Worm (Caenorhabditis elegans) whole organism, midembryonic: ENCODE results near the gene egl-20.

Experiments
- T22C8.4 ChIP-seq: fragments of 200-800 bp; sonication (Bioruptor generic); IDR thresholded peaks from 2 replicates; pipeline ENCODE4 v1.3.6; 2022; ENCODE audit warnings: missing genetic modification characterization, missing compliant biosample characterization
- cog-1 ChIP-seq: sonication (generic microtip); optimal IDR thresholded peaks from 2 replicates; lab custom pipeline; 2016; ENCODE audit warnings: missing genetic modification characterization, missing compliant biosample characterization
- flt-1 ChIP-seq: fragments of 200-800 bp; sonication (Bioruptor generic); IDR thresholded peaks from 2 replicates; pipeline ENCODE4 v1.3.6; 2022; ENCODE audit warnings: missing genetic modification characterization, missing compliant biosample characterization
- klf-2 ChIP-seq: fragments of 200-800 bp; sonication (Bioruptor generic); conservative IDR thresholded peaks from 2 replicates; pipeline ENCODE4 v1.3.6; 2022; ENCODE audit warnings: missing genetic modification reagents, missing genetic modification characterization, missing compliant biosample characterization
- med-1 ChIP-seq: sonication (generic microtip); optimal IDR thresholded peaks from 2 replicates; lab custom pipeline; 2017; ENCODE audit warnings: missing genetic modification characterization, mild to moderate bottlenecking, missing compliant biosample characterization, antibody characterized with exemption, missing genetic modification reagents; ENCODE audit not compliant: insufficient read depth
- ztf-29 ChIP-seq: fragments of 200-800 bp; sonication (Bioruptor generic); IDR thresholded peaks from 2 replicates; pipeline ENCODE4 v1.3.6; 2022; ENCODE audit warnings: missing genetic modification reagents, missing genetic modification characterization, missing compliant biosample characterization

DNA sequence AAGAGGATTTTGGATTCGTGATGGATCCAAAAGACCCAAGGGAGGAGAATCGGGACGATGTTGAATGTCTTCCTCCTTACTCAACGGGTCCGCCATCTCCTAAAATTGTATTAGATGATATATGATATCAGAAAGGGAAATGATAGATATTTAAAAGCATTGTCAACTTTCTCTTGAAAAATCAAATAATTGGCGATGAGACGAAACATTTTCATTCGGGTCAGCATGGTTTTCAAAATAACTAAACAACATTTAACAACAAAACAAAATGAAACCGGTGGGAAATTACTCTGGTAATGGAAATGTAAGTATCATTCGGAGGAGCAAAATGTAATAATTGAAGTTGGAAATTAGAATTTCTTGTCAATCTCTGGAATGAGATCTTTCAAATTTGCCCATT, 18.8 kb downstream of the egl-20 start, which contains the start of gene pis-1:
- TF ChIP-seq cog-1 (tag; lab: Kevin White, UChicago) = no peak
- no peak for TF ChIP-seq ztf-29 (GFP tag; lab: Robert Waterston, UW)
- TF ChIP-seq T22C8.4 (GFP tag; lab: Robert Waterston, UW) = no peak
- TF ChIP-seq klf-2 = no peak
- no peak for TF ChIP-seq med-1
- no peak for TF ChIP-seq flt-1 (GFP tag; lab: Robert Waterston, UW)
